Worm (Caenorhabditis elegans): ENCODE data around the gene bath-31.

ce11 chrII:3709255-3709654 lies 22.5 kb upstream of the bath-31 start, which contains the start of gene srx-110:
- TF ChIP-seq med-1 (GFP tag; optimal IDR thresholded peaks at IDR 0.05; ENCODE audit: insufficient read depth) (no peak), ref-1 (GFP tag; conservative IDR thresholded peaks at IDR 0.05) (no peak), flt-1 (GFP tag; IDR thresholded peaks at IDR 0.05) (no peak), tab-1 (GFP tag; IDR thresholded peaks at IDR 0.05) (no peak), T22C8.4 (GFP tag; IDR thresholded peaks at IDR 0.05) (no peak), klf-2 (GFP tag; conservative IDR thresholded peaks at IDR 0.05) (no peak), ztf-29 (GFP tag; IDR thresholded peaks at IDR 0.05) (no peak)

Measured in whole organism, midembryonic.